Fruit fly (Drosophila melanogaster) whole organism, pupa: ENCODE measurements around the gene Dnaaf6.

ENCODE experiments used
- CG13204 ChIP-seq: fragments of 200-800 bp; sonication (Bioruptor generic); optimal IDR thresholded peaks from 2 replicates; lab custom pipeline; 2018; ENCODE audit warnings: missing biosample characterization, mild to moderate bottlenecking, missing genetic modification characterization, moderate library complexity
- CG15710 ChIP-seq: fragments of 200-800 bp; sonication (Bioruptor generic); optimal IDR thresholded peaks from 2 replicates; lab custom pipeline; 2018; ENCODE audit warnings: missing biosample characterization, mild to moderate bottlenecking, missing genetic modification characterization, moderate library complexity
- CG32121 ChIP-seq: fragments of 200-800 bp; sonication (Bioruptor generic); IDR thresholded peaks from 2 replicates; pipeline ENCODE4 v1.3.6; 2022; ENCODE audit warnings: missing biosample characterization, missing genetic modification characterization
- CG4496 ChIP-seq: fragments of 200-800 bp; sonication (Bioruptor generic); IDR thresholded peaks from 3 replicates; pipeline ENCODE4 v1.3.6; 2022; ENCODE audit warnings: missing biosample characterization, missing genetic modification characterization
- CG8159 ChIP-seq: fragments of 200-800 bp; sonication (Bioruptor generic); optimal IDR thresholded peaks from 3 replicates; lab custom pipeline; 2018; ENCODE audit warnings: missing biosample characterization, mild to moderate bottlenecking, missing genetic modification characterization, moderate library complexity
- CG8301 ChIP-seq: fragments of 200-800 bp; sonication (Bioruptor generic); optimal IDR thresholded peaks from 2 replicates; lab custom pipeline; 2018; ENCODE audit warnings: missing biosample characterization, mild to moderate bottlenecking, missing genetic modification characterization
- D1 ChIP-seq: fragments of 200-800 bp; sonication (Bioruptor generic); optimal IDR thresholded peaks from 2 replicates; lab custom pipeline; 2018; ENCODE audit warnings: missing biosample characterization, mild to moderate bottlenecking, missing genetic modification characterization, moderate library complexity
- EcR ChIP-seq: fragments of 200-800 bp; sonication (Bioruptor generic); optimal IDR thresholded peaks from 3 replicates; lab custom pipeline; 2019; ENCODE audit warnings: missing biosample characterization, missing genetic modification characterization, mild to moderate bottlenecking, moderate library complexity, missing genetic modification reagents
- Pif1A ChIP-seq: fragments of 200-800 bp; sonication (Bioruptor generic); optimal IDR thresholded peaks from 3 replicates; lab custom pipeline; 2016; ENCODE audit warnings: missing biosample characterization, missing genetic modification characterization
- Pif1B ChIP-seq: fragments of 200-800 bp; sonication (Bioruptor generic); optimal IDR thresholded peaks from 3 replicates; lab custom pipeline; 2016; ENCODE audit warnings: missing biosample characterization, missing genetic modification characterization
- Snoo ChIP-seq: fragments of 200-800 bp; sonication (Bioruptor generic); optimal IDR thresholded peaks from 3 replicates; lab custom pipeline; 2017; ENCODE audit warnings: missing biosample characterization, mild to moderate bottlenecking, missing genetic modification characterization, inconsistent platforms
- gl ChIP-seq: fragments of 200-800 bp; sonication (Bioruptor generic); optimal IDR thresholded peaks from 2 replicates; lab custom pipeline; 2018; ENCODE audit warnings: missing biosample characterization, mild to moderate bottlenecking, missing genetic modification characterization
- rn ChIP-seq: fragments of 200-800 bp; sonication (Bioruptor generic); IDR thresholded peaks from 2 replicates; pipeline ENCODE4 v1.3.6; 2022; ENCODE audit warnings: missing biosample characterization, missing genetic modification characterization

DNA sequence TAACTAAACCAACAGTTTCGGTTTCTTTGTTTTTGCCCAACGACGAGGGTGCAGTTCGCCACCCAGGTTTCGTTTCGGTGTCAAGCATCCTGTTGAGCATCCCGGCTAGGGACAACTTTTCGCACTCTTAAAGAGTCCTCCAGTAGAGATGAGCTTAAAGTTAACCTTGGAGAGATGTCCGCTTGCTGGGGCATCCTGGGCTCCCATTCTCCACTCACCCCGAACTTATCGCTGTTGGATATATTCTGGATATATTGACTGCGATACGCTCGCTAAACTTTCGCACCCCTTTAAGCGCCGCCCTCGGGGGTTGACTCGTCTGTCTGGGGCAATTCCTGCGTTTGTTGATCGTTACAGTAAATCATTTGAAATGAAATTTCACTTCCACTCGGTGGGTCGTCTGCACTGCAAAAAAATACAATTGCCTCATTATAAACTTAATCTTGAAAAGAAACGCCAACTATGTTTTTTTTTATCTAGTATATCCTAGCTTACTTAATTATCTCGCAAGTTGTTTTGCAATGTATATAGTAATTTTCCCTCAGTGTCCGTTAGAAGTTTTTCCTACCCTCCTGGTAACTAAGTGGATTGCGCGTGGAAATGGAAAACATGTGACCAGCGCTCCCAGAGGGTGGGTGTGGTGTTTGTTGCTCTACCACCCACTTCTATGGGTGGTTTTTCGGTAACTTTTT is 22.9 kb upstream of the Dnaaf6 start:
- 0 out of 2 replicates have a peak, but pooled peaks have one; percentile 26 for TF ChIP-seq CG32121 (GFP tag; lab: Robert Waterston, UW)
- no peak for TF ChIP-seq EcR (GFP tag; lab: Kevin White, UChicago)
- TF ChIP-seq Pif1A (GFP tag; lab: Kevin White, UChicago), result peak; percentile 25
- TF ChIP-seq rn (GFP tag; lab: Robert Waterston, UW), result no peak
- no peak for TF ChIP-seq D1
- TF ChIP-seq CG8159 (tag; lab: Kevin White, UChicago), result peak; percentile 39
- TF ChIP-seq CG15710 (tag; lab: Kevin White, UChicago), result peak; percentile 8
- peak; percentile 17 for TF ChIP-seq Snoo (tag; lab: Kevin White, UChicago)
- no peak for TF ChIP-seq CG4496
- no peak for TF ChIP-seq gl
- TF ChIP-seq CG8301 (tag; lab: Kevin White, UChicago), result no peak
- TF ChIP-seq CG13204 (GFP tag; lab: Kevin White, UChicago), result no peak
- no peak for TF ChIP-seq Pif1B
